Fruit fly (Drosophila melanogaster) whole organism, embryonic: ENCODE data around the gene ATPsyngamma.

ENCODE experiments used
- Ada2b ChIP-seq: fragments of 200-800 bp; sonication (Bioruptor generic); IDR thresholded peaks from 2 replicates; pipeline ENCODE4 v1.3.6; 2022; ENCODE audit warnings: missing biosample characterization, missing genetic modification characterization
- CG11695 ChIP-seq: fragments of 200-800 bp; sonication (Bioruptor generic); IDR thresholded peaks from 3 replicates; pipeline ENCODE4 v1.3.6; 2022; ENCODE audit warnings: missing biosample characterization, missing genetic modification characterization
- CG12236 ChIP-seq: fragments of 200-800 bp; sonication (Bioruptor generic); optimal IDR thresholded peaks from 2 replicates; lab custom pipeline; 2016; ENCODE audit warnings: missing biosample characterization, missing genetic modification characterization
- CG13624 ChIP-seq: fragments of 200-800 bp; sonication (Bioruptor generic); optimal IDR thresholded peaks from 2 replicates; lab custom pipeline; 2016; ENCODE audit warnings: missing biosample characterization, missing genetic modification characterization
- CG14441 ChIP-seq: fragments of 200-800 bp; sonication (Bioruptor generic); IDR thresholded peaks from 2 replicates; pipeline ENCODE4 v1.3.6; 2022; ENCODE audit warnings: missing biosample characterization, missing genetic modification characterization
- CG14667 ChIP-seq: fragments of 200-800 bp; sonication (Bioruptor generic); IDR thresholded peaks from 2 replicates; pipeline ENCODE4 v1.3.6; 2022; ENCODE audit warnings: missing biosample characterization, missing genetic modification characterization
- CG14965 ChIP-seq: fragments of 200-800 bp; sonication (Bioruptor generic); optimal IDR thresholded peaks from 2 replicates; lab custom pipeline; 2016; ENCODE audit warnings: missing biosample characterization, missing genetic modification characterization, borderline replicate concordance
- CG15514 ChIP-seq: fragments of 200-800 bp; sonication (Bioruptor generic); optimal IDR thresholded peaks from 3 replicates; lab custom pipeline; 2017; ENCODE audit warnings: missing biosample characterization, missing genetic modification characterization, mild to moderate bottlenecking, moderate library complexity, missing genetic modification reagents
- CG16779 ChIP-seq: fragments of 200-800 bp; sonication (Bioruptor generic); IDR thresholded peaks from 2 replicates; pipeline ENCODE4 v1.3.6; 2022; ENCODE audit warnings: missing biosample characterization, missing genetic modification characterization
- CG17829 ChIP-seq: fragments of 200-800 bp; optimal IDR thresholded peaks from 2 replicates; lab custom pipeline; 2019; ENCODE audit warnings: missing biosample characterization, mild to moderate bottlenecking, missing genetic modification characterization, moderate library complexity
- CG18476 ChIP-seq: fragments of 200-800 bp; sonication (Bioruptor generic); optimal IDR thresholded peaks from 2 replicates; lab custom pipeline; 2016; ENCODE audit warnings: missing biosample characterization, mild to moderate bottlenecking, missing genetic modification characterization
- CG2199 ChIP-seq: fragments of 200-800 bp; sonication (Bioruptor generic); IDR thresholded peaks from 3 replicates; pipeline ENCODE4 v1.3.6; 2022; ENCODE audit warnings: missing biosample characterization, missing genetic modification characterization
- CG2678 ChIP-seq: fragments of 200-800 bp; sonication (Bioruptor generic); optimal IDR thresholded peaks from 3 replicates; lab custom pipeline; 2019; ENCODE audit warnings: missing biosample characterization, mild to moderate bottlenecking, missing genetic modification characterization, moderate library complexity
- CG31224 ChIP-seq: fragments of 200-800 bp; sonication (Bioruptor generic); IDR thresholded peaks from 2 replicates; pipeline ENCODE4 v1.3.6; 2022; ENCODE audit warnings: missing biosample characterization, missing genetic modification characterization
- CG34376 ChIP-seq: fragments of 200-800 bp; sonication (Bioruptor generic); optimal IDR thresholded peaks from 2 replicates; lab custom pipeline; 2018; ENCODE audit warnings: missing biosample characterization, mild to moderate bottlenecking, missing genetic modification characterization
- CG4282 ChIP-seq: fragments of 200-800 bp; sonication (Bioruptor generic); optimal IDR thresholded peaks from 2 replicates; lab custom pipeline; 2016; ENCODE audit warnings: missing biosample characterization, missing genetic modification characterization
- CG4707 ChIP-seq: fragments of 200-800 bp; sonication (Bioruptor generic); optimal IDR thresholded peaks from 2 replicates; lab custom pipeline; 2018; ENCODE audit warnings: missing biosample characterization, mild to moderate bottlenecking, missing genetic modification characterization, moderate library complexity
- CG4730 ChIP-seq: fragments of 200-800 bp; sonication (Bioruptor generic); IDR thresholded peaks from 2 replicates; pipeline ENCODE4 v1.3.6; 2022; ENCODE audit warnings: missing biosample characterization, missing genetic modification characterization
- CG6854 ChIP-seq: fragments of 200-800 bp; sonication (Bioruptor generic); optimal IDR thresholded peaks from 3 replicates; lab custom pipeline; 2017; ENCODE audit warnings: missing biosample characterization, mild to moderate bottlenecking, missing genetic modification characterization
- CG7987 ChIP-seq: fragments of 200-800 bp; sonication (Bioruptor generic); optimal IDR thresholded peaks from 2 replicates; lab custom pipeline; 2018; ENCODE audit warnings: missing biosample characterization, mild to moderate bottlenecking, missing genetic modification characterization, moderate library complexity
- CG8089 ChIP-seq: fragments of 200-800 bp; sonication (Bioruptor generic); optimal IDR thresholded peaks from 3 replicates; lab custom pipeline; 2016; ENCODE audit warnings: missing biosample characterization, missing genetic modification characterization
- CG8944 ChIP-seq: fragments of 200-800 bp; sonication (Bioruptor generic); optimal IDR thresholded peaks from 3 replicates; lab custom pipeline; 2016; ENCODE audit warnings: missing biosample characterization, missing genetic modification characterization
- CoRest ChIP-seq: fragments of 200-800 bp; sonication (Bioruptor generic); optimal IDR thresholded peaks from 3 replicates; lab custom pipeline; 2018; ENCODE audit warnings: missing biosample characterization, mild to moderate bottlenecking, missing genetic modification characterization, moderate library complexity
- E2f2 ChIP-seq: fragments of 200-800 bp; sonication (Bioruptor generic); IDR thresholded peaks from 2 replicates; pipeline ENCODE4 v1.3.6; 2022; ENCODE audit warnings: missing biosample characterization, missing genetic modification characterization
- HLH3B ChIP-seq: fragments of 200-800 bp; sonication (Bioruptor generic); IDR thresholded peaks from 2 replicates; pipeline ENCODE4 v1.3.6; 2022; ENCODE audit warnings: missing biosample characterization, missing genetic modification characterization
- Hr3 ChIP-seq: fragments of 200-800 bp; sonication (Bioruptor generic); optimal IDR thresholded peaks from 3 replicates; lab custom pipeline; 2016; ENCODE audit warnings: missing biosample characterization, missing genetic modification characterization
- Hr78 ChIP-seq, 2 experiments: fragments of 200-800 bp in 1 of 2; fragments of >200 bp in 1 of 2; sonication (Bioruptor generic) in 1 of 2; optimal IDR thresholded peaks; 2 replicates each; lab custom pipeline; 2017 to 2019; ENCODE audit warnings: missing biosample characterization in 2 of 2, missing genetic modification characterization in 2 of 2, mild to moderate bottlenecking in 1 of 2, moderate library complexity in 1 of 2
- Max ChIP-seq: fragments of 200-800 bp; sonication (Bioruptor generic); optimal IDR thresholded peaks from 2 replicates; lab custom pipeline; 2016; ENCODE audit warnings: missing biosample characterization, mild to moderate bottlenecking, missing genetic modification characterization
- Mes4 ChIP-seq: fragments of 200-800 bp; sonication (Bioruptor generic); optimal IDR thresholded peaks from 2 replicates; lab custom pipeline; 2016; ENCODE audit warnings: missing biosample characterization, missing genetic modification characterization
- Nf-YA ChIP-seq: fragments of 200-800 bp; sonication (Bioruptor generic); IDR thresholded peaks from 2 replicates; pipeline ENCODE4 v1.3.6; 2022; ENCODE audit warnings: missing biosample characterization, missing genetic modification characterization
- Oaz ChIP-seq: fragments of 200-800 bp; sonication (Bioruptor generic); IDR thresholded peaks from 2 replicates; pipeline ENCODE4 v1.3.6; 2022; ENCODE audit warnings: missing biosample characterization, missing genetic modification characterization
- Optix ChIP-seq: fragments of 200-800 bp; sonication (Bioruptor generic); IDR thresholded peaks from 3 replicates; pipeline ENCODE4 v1.3.6; 2022; ENCODE audit warnings: missing biosample characterization, missing genetic modification characterization
- Rx ChIP-seq: fragments of 200-800 bp; sonication (Bioruptor generic); IDR thresholded peaks from 2 replicates; pipeline ENCODE4 v1.3.6; 2022; ENCODE audit warnings: missing biosample characterization, missing genetic modification characterization
- Xrp1 ChIP-seq: fragments of 200-800 bp; sonication (Bioruptor generic); IDR thresholded peaks from 2 replicates; pipeline ENCODE4 v1.3.6; 2022; ENCODE audit warnings: missing biosample characterization, missing genetic modification characterization
- ap ChIP-seq: fragments of 200-800 bp; sonication (Bioruptor generic); IDR thresholded peaks from 2 replicates; pipeline ENCODE4 v1.3.6; 2022; ENCODE audit warnings: missing biosample characterization, missing genetic modification characterization
- dimm ChIP-seq: fragments of 200-800 bp; sonication (Bioruptor generic); IDR thresholded peaks from 2 replicates; pipeline ENCODE4 v1.3.6; 2022; ENCODE audit warnings: missing biosample characterization, missing genetic modification characterization
- dmrt11E ChIP-seq: fragments of 200-800 bp; sonication (Bioruptor generic); optimal IDR thresholded peaks from 3 replicates; lab custom pipeline; 2018; ENCODE audit warnings: missing biosample characterization, mild to moderate bottlenecking, missing genetic modification characterization, moderate library complexity
- gce ChIP-seq: fragments of 200-800 bp; sonication (Bioruptor generic); IDR thresholded peaks from 3 replicates; pipeline ENCODE4 v1.3.6; 2022; ENCODE audit warnings: missing biosample characterization, missing genetic modification characterization
- gt ChIP-seq: fragments of 200-800 bp; sonication (Bioruptor generic); IDR thresholded peaks from 2 replicates; pipeline ENCODE4 v1.3.6; 2022; ENCODE audit warnings: missing biosample characterization, missing genetic modification characterization
- her ChIP-seq: fragments of 200-800 bp; sonication (Bioruptor generic); optimal IDR thresholded peaks from 2 replicates; lab custom pipeline; 2016; ENCODE audit warnings: missing biosample characterization, missing genetic modification characterization
- hkb ChIP-seq, 2 experiments: fragments of 200-800 bp in 1 of 2; fragments of >200 bp in 1 of 2; sonication (Bioruptor generic) in 1 of 2; IDR thresholded peaks in 1 of 2; optimal IDR thresholded peaks in 1 of 2; 2 replicates each; pipeline versions ENCODE4 v1.3.6 to Lab custom; 2017 to 2022; ENCODE audit warnings: missing biosample characterization in 1 of 2, missing genetic modification characterization in 1 of 2
- hth ChIP-seq: fragments of >200 bp; optimal IDR thresholded peaks from 2 replicates; lab custom pipeline; 2017; ENCODE audit warnings: inconsistent platforms
- inv ChIP-seq: fragments of 200-800 bp; sonication (Bioruptor generic); IDR thresholded peaks from 2 replicates; pipeline ENCODE4 v1.3.6; 2022; ENCODE audit warnings: missing biosample characterization, missing genetic modification characterization; ENCODE audit not compliant: partially characterized antibody
- kay ChIP-seq: fragments of 200-800 bp; sonication (Bioruptor generic); optimal IDR thresholded peaks from 2 replicates; lab custom pipeline; 2016; ENCODE audit warnings: missing biosample characterization, missing genetic modification characterization
- lilli ChIP-seq: fragments of 200-800 bp; sonication (Bioruptor generic); optimal IDR thresholded peaks from 3 replicates; lab custom pipeline; 2016; ENCODE audit warnings: missing biosample characterization, missing genetic modification characterization
- otp ChIP-seq: fragments of 200-800 bp; sonication (Bioruptor generic); IDR thresholded peaks from 3 replicates; pipeline ENCODE4, ENCODE4 v1.3.6; 2022; ENCODE audit warnings: missing biosample characterization, missing genetic modification characterization
- pan ChIP-seq, 4 experiments: fragments of >200 bp in 3 of 4; fragments of 200-800 bp in 1 of 4; sonication (Bioruptor generic) in 1 of 4; optimal IDR thresholded peaks in 3 of 4; IDR thresholded peaks in 1 of 4; 2 replicates each; pipeline versions ENCODE4 v1.3.6 to Lab custom; 2017 to 2022; ENCODE audit warnings: missing biosample characterization in 2 of 4, missing genetic modification characterization in 2 of 4, mixed read lengths in 1 of 4
- scrt ChIP-seq: fragments of 200-800 bp; sonication (Bioruptor generic); optimal IDR thresholded peaks from 2 replicates; lab custom pipeline; 2018; ENCODE audit warnings: missing biosample characterization, mild to moderate bottlenecking, missing genetic modification characterization, moderate library complexity
- tx ChIP-seq: fragments of 200-800 bp; sonication (Bioruptor generic); optimal IDR thresholded peaks from 2 replicates; lab custom pipeline; 2016; ENCODE audit warnings: missing biosample characterization, missing genetic modification characterization
- vvl ChIP-seq: fragments of 200-800 bp; sonication (Bioruptor generic); IDR thresholded peaks from 2 replicates; pipeline ENCODE4 v1.3.6; 2022; ENCODE audit warnings: missing biosample characterization, missing genetic modification characterization
- yki ChIP-seq: fragments of >200 bp; optimal IDR thresholded peaks from 3 replicates; lab custom pipeline; 2018

ATPsyngamma gene

dm6 chr3R:29745056-29745455 lies 3.9 kb downstream of the ATPsyngamma start, which contains the start of the genes Wdr24 and IntS11 (continued):
- TF ChIP-seq CG14965 (GFP tag; lab: Kevin White, UChicago) (no peak), CG15514 (peak; percentile 84), CG8089 (GFP tag; lab: Kevin White, UChicago) (no peak), CG17829 (peak; percentile 79), CG4730 (GFP tag; lab: Robert Waterston, UW) (peak; percentile 88), CoRest (tag; lab: Kevin White, UChicago) (peak; percentile 91), CG14441 (GFP tag; lab: Robert Waterston, UW) (peak; percentile 96), CG4707 (no peak), dimm (GFP tag; lab: Robert Waterston, UW) (peak; percentile 79), CG14667 (GFP tag; lab: Robert Waterston, UW) (peak; percentile 94), tx (GFP tag; lab: Kevin White, UChicago) (peak; percentile 60), Hr78 (GFP tag; optimal IDR thresholded peaks at IDR 0.05; lab: Kevin White, UChicago) (no peak), Nf-YA (peak; percentile 73), pan (optimal IDR thresholded peaks at IDR 0.05; lab: Kevin White, UChicago) (no peak), pan (GFP tag; optimal IDR thresholded peaks at IDR 0.05 in 1 of 2, IDR thresholded peaks at IDR 0.05 in 1 of 2) (peak in 1 of 2 experiments; percentile 96), dmrt11E (tag; lab: Kevin White, UChicago) (peak; percentile 43), CG18476 (GFP tag; lab: Kevin White, UChicago) (peak; percentile 82), hth (no peak), Ada2b (GFP tag; lab: Robert Waterston, UW) (peak; percentile 84), CG12236 (GFP tag; lab: Kevin White, UChicago) (no peak), Oaz (GFP tag; lab: Robert Waterston, UW) (peak; percentile 87), scrt (peak; percentile 77), CG7987 (GFP tag; lab: Kevin White, UChicago) (peak; percentile 47), Mes4 (GFP tag; lab: Kevin White, UChicago) (peak; percentile 36), inv (no peak), CG6854 (GFP tag; lab: Kevin White, UChicago) (no peak), CG2678 (tag; lab: Kevin White, UChicago) (peak; percentile 88), vvl (GFP tag; lab: Robert Waterston, UW) (peak; percentile 96), otp (GFP tag; lab: Robert Waterston, UW) (peak; percentile 65; the same call in 1 of the 3 replicates), hkb (optimal IDR thresholded peaks at IDR 0.05; lab: Kevin White, UChicago) (peak; percentile 97), hkb (GFP tag; IDR thresholded peaks at IDR 0.05; lab: Robert Waterston, UW) (peak; percentile 73), Hr3 (GFP tag; lab: Kevin White, UChicago) (peak; percentile 80), HLH3B (GFP tag; lab: Robert Waterston, UW) (peak; percentile 90), CG31224 (GFP tag; lab: Robert Waterston, UW) (peak; percentile 88), lilli (GFP tag; lab: Kevin White, UChicago) (peak; percentile 93), E2f2 (peak; percentile 74), Xrp1 (GFP tag; lab: Robert Waterston, UW) (peak; percentile 79), CG16779 (GFP tag; lab: Robert Waterston, UW) (peak; percentile 36; the same call in 1 of the 2 replicates), ap (GFP tag; lab: Robert Waterston, UW) (peak; percentile 76), Max (GFP tag; lab: Kevin White, UChicago) (peak; percentile 80), kay (peak; percentile 54), yki (lab: Kevin White, UChicago) (no peak), CG2199 (peak; percentile 70; the same call in 2 of the 3 replicates), CG8944 (peak; percentile 68), gce (GFP tag; lab: Robert Waterston, UW) (peak; percentile 42; the same call in 1 of the 3 replicates), CG4282 (GFP tag; lab: Kevin White, UChicago) (peak; percentile 28), Optix (peak; percentile 82; the same call in 2 of the 3 replicates), CG13624 (peak; percentile 86), gt (GFP tag; lab: Robert Waterston, UW) (peak; percentile 68), CG11695 (GFP tag; lab: Robert Waterston, UW) (peak; percentile 72; the same call in 2 of the 3 replicates), Rx (GFP tag; lab: Robert Waterston, UW) (peak; percentile 87), her (GFP tag; lab: Kevin White, UChicago) (no peak), CG34376 (peak; percentile 60)
